Worm (Caenorhabditis elegans) whole organism, dauer: ENCODE results near the gene K09E3.7.

ENCODE experiments used
- unc-62 ChIP-seq: sonication (generic microtip); optimal IDR thresholded peaks from 2 replicates; lab custom pipeline; 2017; ENCODE audit warnings: missing biosample characterization, missing genetic modification reagents, missing genetic modification characterization

Gene K09E3.7

DNA sequence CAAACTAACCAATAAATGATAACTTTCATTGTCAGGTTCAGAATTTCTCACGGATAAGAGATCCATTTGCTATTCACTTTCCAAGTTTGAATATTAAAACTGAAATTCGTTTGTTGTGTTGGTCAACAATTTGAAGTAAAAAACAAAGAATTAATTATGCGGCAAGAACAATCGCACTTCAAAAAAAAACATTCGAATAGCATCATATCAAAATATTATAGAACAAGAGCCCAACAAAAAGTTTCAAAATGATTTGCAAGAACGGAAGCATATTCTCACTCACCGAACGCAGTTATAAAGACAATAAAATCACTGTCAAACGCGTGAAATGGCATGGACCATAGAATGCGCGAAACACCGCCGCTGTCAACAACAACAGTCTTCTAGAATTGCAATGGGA, at the start of gene K09E3.7:
TSS of gene K09E3.7 (minus strand) at position 101 of the 400 bp plus-strand sequence.
- TF ChIP-seq unc-62 (GFP tag; lab: Kevin White, UChicago): no peak

DNA sequence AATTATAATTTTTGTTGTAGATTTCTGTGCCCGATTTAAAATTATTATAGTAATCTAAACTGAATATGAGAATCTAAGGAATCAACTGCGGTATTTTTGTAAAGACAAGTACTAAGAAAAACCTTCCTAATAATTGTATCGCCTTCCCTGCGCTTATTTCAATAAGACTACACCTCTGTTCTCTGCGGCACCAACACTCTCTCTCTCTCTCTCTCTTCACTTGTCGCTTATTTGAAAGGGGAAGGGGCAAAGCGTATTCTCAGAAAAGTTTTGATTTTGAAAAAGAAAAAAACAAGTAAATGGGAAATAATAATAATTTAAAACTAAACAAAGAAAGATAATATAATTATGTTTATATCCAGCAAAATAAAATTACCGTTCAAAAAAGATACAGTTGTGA, 46.9 kb upstream of the K09E3.7 start:
- no peak for TF ChIP-seq unc-62 (GFP tag; lab: Kevin White, UChicago)

ce11 chrX:17180135-17180534, 45.8 kb upstream of the K09E3.7 start:
- no peak for TF ChIP-seq unc-62 (GFP tag; lab: Kevin White, UChicago)

- TF ChIP-seq unc-62 (GFP tag; lab: Kevin White, UChicago): no peak
Measured at ce11 chrX:17178239-17178638, 43.9 kb upstream of the K09E3.7 start, which contains the start of gene B0302.2. TSS of gene B0302.2 (plus strand) at chrX:17178539.

- no peak for TF ChIP-seq unc-62 (GFP tag; lab: Kevin White, UChicago)
Measured at ce11 chrX:17176677-17177076, 42.4 kb upstream of the K09E3.7 start, which contains the start of gene B0302.4. TSS of gene B0302.4 (minus strand) at chrX:17176777.

ce11 chrX:17170401-17170800, 36.1 kb upstream of the K09E3.7 start:
- TF ChIP-seq unc-62 (GFP tag; lab: Kevin White, UChicago): no peak

DNA sequence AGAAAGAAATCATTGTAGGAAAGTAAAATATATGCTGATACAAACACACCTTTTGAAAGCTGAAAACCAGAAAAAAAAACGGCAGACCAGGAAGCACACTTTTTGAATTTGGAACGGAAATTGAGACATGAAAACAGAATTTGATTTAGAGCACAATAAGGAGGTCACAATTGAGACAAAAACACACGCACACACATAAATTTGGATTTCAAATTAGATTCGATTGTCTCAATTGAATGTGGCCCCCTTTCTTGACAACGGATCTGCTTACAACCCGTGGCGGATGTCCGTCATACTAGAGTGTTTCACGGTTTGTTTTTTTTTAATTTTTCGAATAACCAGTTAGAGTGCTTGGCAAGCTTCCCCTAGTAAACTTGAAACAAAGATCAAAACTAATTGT, 33.8 kb upstream of the K09E3.7 start:
- no peak for TF ChIP-seq unc-62 (GFP tag; lab: Kevin White, UChicago)

- TF ChIP-seq unc-62 (GFP tag; lab: Kevin White, UChicago): no peak
Measured at ce11 chrX:17157868-17158267, 23.5 kb upstream of the K09E3.7 start, which contains the start of gene npr-21. TSS of gene npr-21 (minus strand) at chrX:17157968.

DNA sequence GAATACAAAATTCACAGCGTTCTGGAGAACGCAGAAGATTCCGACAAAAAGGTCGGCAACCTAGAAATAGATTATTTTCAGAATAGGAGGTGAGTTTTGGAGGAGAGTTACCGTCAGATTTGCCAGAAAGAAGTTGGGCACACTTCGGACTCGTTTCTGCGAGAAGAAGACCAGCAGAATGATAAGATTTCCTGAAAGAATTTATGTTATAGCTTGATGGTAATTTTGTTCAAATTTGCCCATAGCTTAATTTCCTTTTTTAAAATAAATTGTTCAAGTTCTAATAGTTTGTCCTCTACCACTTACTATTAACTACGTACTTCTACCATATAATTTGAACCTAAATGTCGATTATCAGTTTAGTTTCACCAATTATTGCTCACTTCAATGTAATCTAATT, 22.8 kb upstream of the K09E3.7 start:
- TF ChIP-seq unc-62 (GFP tag; lab: Kevin White, UChicago): no peak

DNA sequence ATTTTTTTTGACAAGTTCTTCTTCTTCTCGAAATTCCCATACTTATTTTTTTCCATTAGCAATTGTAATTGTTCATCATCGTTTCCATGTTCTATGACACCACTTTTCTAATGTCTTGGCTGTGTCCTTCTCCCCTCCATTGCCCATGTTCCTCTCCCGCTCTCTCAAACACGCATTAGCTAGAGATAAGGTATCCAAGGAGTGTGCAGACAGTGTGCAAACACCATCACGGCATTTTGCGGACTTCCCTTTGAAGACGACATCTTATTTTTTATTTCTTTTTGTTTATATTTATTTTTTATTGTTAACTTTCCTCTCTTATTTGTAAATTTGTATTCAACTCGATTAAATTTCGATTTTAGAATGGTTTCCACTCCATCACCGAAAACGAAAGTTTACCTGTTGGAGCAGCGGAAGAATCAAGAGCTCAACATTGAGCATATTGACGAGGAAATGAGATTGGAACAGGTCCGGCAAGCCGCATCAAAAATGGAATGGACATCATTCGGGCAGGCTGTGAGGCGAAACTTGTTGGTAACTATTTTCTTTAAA, 16.9 kb upstream of the K09E3.7 start, which contains the start of gene mdt-1.2:
TSS of gene mdt-1.2 (plus strand) at position 363 of the 552 bp plus-strand sequence.
- TF ChIP-seq unc-62 (GFP tag; lab: Kevin White, UChicago): no peak

DNA sequence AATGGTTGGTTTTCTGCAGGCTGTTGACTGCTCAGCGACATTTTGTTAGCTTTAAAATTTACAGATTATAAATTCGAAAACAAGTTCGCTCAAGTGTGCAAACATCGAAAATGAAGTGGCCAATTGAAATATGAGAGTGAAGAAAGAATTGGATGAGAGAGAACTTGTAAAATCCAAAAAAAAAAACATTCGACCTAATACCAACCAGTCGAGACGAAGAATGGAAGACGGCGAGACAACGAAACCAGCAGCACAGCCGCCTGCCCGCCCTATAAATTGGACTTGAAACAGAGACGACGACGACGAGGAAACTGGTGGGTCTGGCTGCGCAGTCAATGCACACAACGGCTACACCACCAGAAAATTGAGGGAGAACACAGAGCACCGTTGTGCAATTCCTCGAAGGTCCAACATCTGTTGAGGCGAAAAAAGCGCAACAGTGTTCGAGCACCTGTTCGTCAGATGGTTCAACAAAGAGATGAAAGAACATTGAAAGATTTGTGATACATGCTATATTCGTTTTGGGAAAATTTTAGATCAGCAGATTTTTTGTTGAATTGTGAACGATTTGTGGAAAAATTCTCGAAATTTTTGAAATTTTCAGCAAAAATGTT, 15.7 kb upstream of the K09E3.7 start, which contains the start of gene T23C6.4:
TSS of gene T23C6.4 (minus strand) at position 51 of the 614 bp plus-strand sequence.
- no peak for TF ChIP-seq unc-62 (GFP tag; lab: Kevin White, UChicago)

ce11 chrX:17146545-17146944, 12.2 kb upstream of the K09E3.7 start:
- no peak for TF ChIP-seq unc-62 (GFP tag; lab: Kevin White, UChicago)

- no peak for TF ChIP-seq unc-62 (GFP tag; lab: Kevin White, UChicago)
Measured at ce11 chrX:17140447-17140846, 6.1 kb upstream of the K09E3.7 start.

DNA sequence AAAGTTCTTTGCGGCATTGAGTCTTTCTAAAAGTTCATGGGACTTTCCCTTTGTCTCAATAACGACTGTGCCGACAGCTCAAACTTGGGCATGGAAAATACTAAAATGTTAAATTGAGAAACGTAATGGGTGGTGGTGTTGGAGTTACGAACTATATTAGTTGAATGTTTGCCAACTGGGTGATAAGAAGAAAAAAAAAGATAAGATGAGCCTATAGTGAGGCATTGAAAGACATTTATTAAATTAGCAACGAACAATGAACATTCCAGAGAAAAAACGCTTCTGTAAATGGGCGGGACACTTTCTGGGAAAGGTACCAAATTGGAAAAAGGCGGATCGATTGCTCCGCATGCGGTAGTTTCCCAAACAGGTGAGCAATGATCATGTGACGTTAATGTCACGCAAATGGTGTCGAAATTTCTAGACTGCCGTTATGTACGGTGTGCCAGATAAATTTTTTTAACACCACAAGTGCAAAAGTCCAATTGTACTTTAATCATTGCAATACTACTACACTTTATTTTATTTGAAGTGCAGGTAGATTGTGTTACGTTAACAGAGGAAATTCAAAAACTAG, 5.0 kb upstream of the K09E3.7 start:
- TF ChIP-seq unc-62 (GFP tag; lab: Kevin White, UChicago): no peak

- TF ChIP-seq unc-62 (GFP tag; lab: Kevin White, UChicago): no peak
Measured at ce11 chrX:17138060-17138557, 3.8 kb upstream of the K09E3.7 start, which contains the start of gene cnp-3. TSS of gene cnp-3 (minus strand) at chrX:17138110.

DNA sequence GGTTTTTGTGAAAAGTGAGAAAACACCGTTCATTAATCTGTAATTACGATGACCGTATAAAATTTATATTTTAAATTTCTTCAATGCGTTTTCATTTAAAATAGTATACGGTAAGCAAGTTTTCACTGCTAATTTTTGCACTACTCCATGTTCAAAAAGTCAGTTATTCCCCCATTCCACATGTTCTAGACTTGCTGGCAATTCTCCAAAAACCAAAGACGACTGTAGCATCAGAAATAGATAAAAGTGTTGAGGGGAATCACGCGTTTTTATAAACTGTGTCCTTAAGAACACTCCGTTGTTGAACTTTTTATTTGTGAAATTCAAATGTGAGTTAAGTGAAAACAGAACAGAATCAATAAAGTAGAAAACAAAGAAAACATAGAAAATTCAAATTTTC, 1.4 kb upstream of the K09E3.7 start:
- TF ChIP-seq unc-62 (GFP tag; lab: Kevin White, UChicago): no peak
